Worm (Caenorhabditis elegans) whole organism, L2 larva: ENCODE results near the gene skr-20.

Source experiments
- F13H6.1 ChIP-seq: sonication (generic microtip); optimal IDR thresholded peaks from 2 replicates; lab custom pipeline; 2016; ENCODE audit warnings: missing genetic modification characterization, missing compliant biosample characterization
- R02D3.7 ChIP-seq: fragments of 150-350 bp; optimal IDR thresholded peaks from 2 replicates; lab custom pipeline; 2014; ENCODE audit warnings: missing biosample characterization, missing genetic modification characterization
- ZK546.5 ChIP-seq: sonication (generic microtip); optimal IDR thresholded peaks from 2 replicates; lab custom pipeline; 2017; ENCODE audit warnings: missing biosample characterization, missing genetic modification characterization
- alr-1 ChIP-seq: fragments of 150-350 bp; optimal IDR thresholded peaks from 2 replicates; lab custom pipeline; 2014; ENCODE audit warnings: missing biosample characterization, missing genetic modification characterization
- ama-1 ChIP-seq: fragments of 150-350 bp; optimal IDR thresholded peaks from 2 replicates; lab custom pipeline; 2018; ENCODE audit warnings: inconsistent platforms
- blmp-1 ChIP-seq: sonication (generic microtip); optimal IDR thresholded peaks from 2 replicates; lab custom pipeline; 2017; ENCODE audit warnings: missing genetic modification characterization, mild to moderate bottlenecking, missing compliant biosample characterization, antibody characterized with exemption, moderate library complexity; ENCODE audit not compliant: insufficient read depth
- ceh-82 ChIP-seq: fragments of 150-350 bp; optimal IDR thresholded peaks from 2 replicates; lab custom pipeline; 2014; ENCODE audit warnings: missing biosample characterization, missing genetic modification characterization
- crh-2 ChIP-seq: sonication (generic microtip); optimal IDR thresholded peaks from 2 replicates; lab custom pipeline; 2017; ENCODE audit warnings: missing biosample characterization, missing genetic modification characterization
- dmd-4 ChIP-seq: sonication (generic microtip); optimal IDR thresholded peaks from 2 replicates; lab custom pipeline; 2017; ENCODE audit warnings: missing biosample characterization, missing genetic modification characterization
- egl-27 ChIP-seq: sonication (generic microtip); optimal IDR thresholded peaks from 3 replicates; lab custom pipeline; 2017; ENCODE audit warnings: missing biosample characterization, missing genetic modification reagents, missing genetic modification characterization
- elt-1 ChIP-seq: fragments of 150-350 bp; optimal IDR thresholded peaks from 2 replicates; lab custom pipeline; 2014; ENCODE audit warnings: missing biosample characterization, missing genetic modification characterization
- fos-1 ChIP-seq: fragments of 150-350 bp; optimal IDR thresholded peaks from 2 replicates; lab custom pipeline; 2014; ENCODE audit warnings: missing biosample characterization, missing genetic modification characterization
- gmeb-1 ChIP-seq: fragments of 150-350 bp; optimal IDR thresholded peaks from 2 replicates; lab custom pipeline; 2014; ENCODE audit warnings: missing biosample characterization, missing genetic modification characterization
- lin-11 ChIP-seq: fragments of 150-350 bp; sonication (generic microtip); optimal IDR thresholded peaks from 2 replicates; lab custom pipeline; 2014; ENCODE audit warnings: missing biosample characterization, missing genetic modification characterization, inconsistent platforms, mixed read lengths
- lin-13 ChIP-seq: fragments of 150-350 bp; optimal IDR thresholded peaks from 2 replicates; lab custom pipeline; 2014; ENCODE audit warnings: missing biosample characterization, missing genetic modification reagents, missing genetic modification characterization
- lin-39 ChIP-seq: fragments of 150-350 bp; optimal IDR thresholded peaks from 2 replicates; lab custom pipeline; 2014; ENCODE audit warnings: missing biosample characterization, missing genetic modification reagents, missing genetic modification characterization
- lsy-2 ChIP-seq, 2 experiments: fragments of 150-350 bp in 1 of 2; sonication (generic microtip) in 1 of 2; optimal IDR thresholded peaks; 2 replicates each; lab custom pipeline; 2014 to 2017; ENCODE audit warnings: missing biosample characterization in 2 of 2, missing genetic modification characterization in 2 of 2
- mab-5 ChIP-seq: fragments of 150-350 bp; optimal IDR thresholded peaks from 2 replicates; lab custom pipeline; 2014; ENCODE audit warnings: missing biosample characterization, missing genetic modification characterization
- nhr-10 ChIP-seq: sonication (generic microtip); optimal IDR thresholded peaks from 2 replicates; lab custom pipeline; 2017; ENCODE audit warnings: missing biosample characterization, missing genetic modification characterization
- nhr-12 ChIP-seq: fragments of 150-350 bp; optimal IDR thresholded peaks from 2 replicates; lab custom pipeline; 2014; ENCODE audit warnings: missing biosample characterization, missing genetic modification characterization
- nhr-129 ChIP-seq: fragments of 150-350 bp; optimal IDR thresholded peaks from 2 replicates; lab custom pipeline; 2014; ENCODE audit warnings: missing biosample characterization, missing genetic modification characterization
- nhr-21 ChIP-seq: fragments of 150-350 bp; optimal IDR thresholded peaks from 2 replicates; lab custom pipeline; 2014; ENCODE audit warnings: missing biosample characterization, missing genetic modification characterization
- nhr-237 ChIP-seq: fragments of 150-350 bp; optimal IDR thresholded peaks from 2 replicates; lab custom pipeline; 2014; ENCODE audit warnings: missing biosample characterization, missing genetic modification characterization
- nhr-25 ChIP-seq: fragments of 150-350 bp; sonication (generic microtip); optimal IDR thresholded peaks from 3 replicates; lab custom pipeline; 2014; ENCODE audit warnings: missing biosample characterization, missing genetic modification characterization
- nhr-6 ChIP-seq: fragments of 150-350 bp; optimal IDR thresholded peaks from 2 replicates; lab custom pipeline; 2014; ENCODE audit warnings: missing biosample characterization, missing genetic modification characterization
- nhr-77 ChIP-seq: fragments of 150-350 bp; optimal IDR thresholded peaks from 2 replicates; lab custom pipeline; 2014; ENCODE audit warnings: missing biosample characterization, missing genetic modification characterization
- peb-1 ChIP-seq: fragments of 150-350 bp; optimal IDR thresholded peaks from 2 replicates; lab custom pipeline; 2014; ENCODE audit warnings: missing biosample characterization, missing genetic modification characterization
- sem-4 ChIP-seq: fragments of 150-350 bp; optimal IDR thresholded peaks from 2 replicates; lab custom pipeline; 2014; ENCODE audit warnings: missing biosample characterization, missing genetic modification reagents, missing genetic modification characterization
- sma-3 ChIP-seq: sonication (generic microtip); optimal IDR thresholded peaks from 2 replicates; lab custom pipeline; 2016; ENCODE audit warnings: missing genetic modification reagents, missing genetic modification characterization, missing compliant biosample characterization
- sma-9 ChIP-seq, 2 experiments: fragments of 150-350 bp in 1 of 2; sonication (generic microtip) in 1 of 2; optimal IDR thresholded peaks; 2 replicates each; lab custom pipeline; 2014 to 2016; ENCODE audit warnings: missing genetic modification characterization in 2 of 2, mild to moderate bottlenecking in 1 of 2, missing biosample characterization in 1 of 2, missing compliant biosample characterization in 1 of 2, missing genetic modification reagents in 1 of 2, moderate library complexity in 1 of 2
- unc-55 ChIP-seq: fragments of 150-350 bp; sonication (generic microtip); optimal IDR thresholded peaks from 3 replicates; lab custom pipeline; 2014; ENCODE audit warnings: missing biosample characterization, missing genetic modification reagents, missing genetic modification characterization
- unc-62 ChIP-seq: fragments of 150-350 bp; optimal IDR thresholded peaks from 2 replicates; lab custom pipeline; 2014; ENCODE audit warnings: missing biosample characterization, missing genetic modification reagents, missing genetic modification characterization
- ztf-1 ChIP-seq: fragments of 200-800 bp; sonication (Bioruptor generic); conservative IDR thresholded peaks from 2 replicates; pipeline ENCODE4 v1.3.6; 2022; ENCODE audit warnings: missing genetic modification characterization, missing compliant biosample characterization
- ztf-11 ChIP-seq: sonication (generic microtip); optimal IDR thresholded peaks from 2 replicates; lab custom pipeline; 2017; ENCODE audit warnings: missing biosample characterization, missing genetic modification characterization

skr-20 gene

DNA sequence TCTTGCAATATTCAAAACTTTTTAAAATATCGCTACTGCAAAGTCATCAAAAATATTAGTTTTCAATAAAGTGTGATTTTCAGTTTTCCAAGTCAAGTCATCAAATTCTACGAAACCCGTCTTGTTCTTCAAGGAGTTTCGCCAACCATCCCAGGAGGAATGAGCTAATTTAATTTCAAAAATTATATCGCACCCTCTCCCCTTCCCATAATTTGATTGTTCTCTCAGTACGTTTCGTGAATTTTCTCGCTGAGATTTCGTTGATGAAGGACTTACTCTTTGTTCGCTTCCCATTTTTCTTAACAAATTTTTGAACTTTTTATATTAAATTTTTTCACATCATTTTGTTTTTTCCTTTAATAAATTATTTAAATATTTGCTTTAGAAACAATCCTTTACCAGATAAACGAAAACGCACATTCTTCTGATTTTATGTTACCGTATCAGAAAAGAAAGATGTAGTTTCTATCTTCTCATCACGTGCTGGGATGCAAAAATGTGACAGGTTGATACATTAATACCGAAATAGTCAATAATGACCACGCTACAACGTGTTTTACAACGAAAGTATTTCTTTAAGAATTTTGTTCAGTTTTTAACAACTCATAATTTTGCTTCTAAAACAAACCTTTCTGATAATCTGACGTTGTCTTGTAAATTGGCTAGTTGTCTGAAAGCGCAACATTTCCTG is 23.5 kb upstream of the skr-20 start:
- TF ChIP-seq ZK546.5 (tag; lab: Kevin White, UChicago) (no peak), sma-9 (GFP tag; optimal IDR thresholded peaks at IDR 0.05; lab: Kevin White, UChicago) (peak; percentile 48), sma-9 (tag; optimal IDR thresholded peaks at IDR 0.05; lab: Kevin White, UChicago) (no peak), nhr-10 (tag; lab: Kevin White, UChicago) (no peak), nhr-25 (peak; percentile 59), nhr-237 (tag; lab: Kevin White, UChicago) (no peak), crh-2 (tag; lab: Kevin White, UChicago) (no peak), nhr-21 (peak; percentile 48), lsy-2 (tag; optimal IDR thresholded peaks at IDR 0.05; lab: Kevin White, UChicago) (no peak)

DNA sequence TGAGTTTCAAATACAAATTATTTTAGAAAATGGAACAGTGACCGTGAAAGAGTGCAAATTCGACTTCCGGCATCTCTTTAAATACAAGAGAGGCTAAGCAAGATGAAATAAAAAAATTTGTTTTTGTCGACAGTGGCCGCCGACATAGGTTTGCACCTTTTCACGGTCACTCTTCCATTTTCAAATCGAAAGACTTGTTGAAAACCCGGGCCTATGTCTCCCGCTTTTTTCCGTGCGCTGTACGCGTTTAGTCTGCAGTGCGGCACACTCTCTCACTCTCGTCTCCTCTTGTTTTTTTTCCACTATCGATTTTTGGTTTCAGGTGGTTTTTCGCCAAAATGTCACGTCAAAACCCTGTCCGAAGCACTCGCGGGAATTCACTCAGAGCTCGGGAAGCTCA is 21.8 kb upstream of the skr-20 start, which contains the start of gene hpl-1:
hpl-1 (plus strand) TSS at position 301 of the 400 bp plus-strand sequence.
- TF ChIP-seq nhr-6 (tag; lab: Kevin White, UChicago) (no peak), lin-11 (tag; lab: Kevin White, UChicago) (peak; percentile 25)
- TF ChIP-seq, all 48 proteins: peak for 1

DNA sequence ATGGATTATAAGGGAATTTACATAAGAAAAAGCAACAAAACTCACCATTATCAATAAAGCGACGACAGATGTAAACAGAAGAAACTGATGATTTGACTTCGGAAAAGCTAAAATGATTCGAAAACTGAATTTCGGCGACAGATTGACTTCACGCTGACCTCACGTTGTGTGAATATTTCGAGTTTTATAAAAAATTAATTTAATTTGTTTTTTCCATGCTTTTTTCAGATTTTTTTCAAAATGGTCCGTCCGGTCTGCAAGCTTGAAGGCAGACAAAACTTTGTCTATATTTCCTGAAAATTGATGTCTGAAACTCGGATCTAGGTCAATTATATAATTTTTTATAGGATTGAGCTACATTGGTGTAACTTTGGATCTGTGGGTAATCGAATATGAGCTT is 18.9 kb upstream of the skr-20 start, which contains the start of gene K08H2.5:
K08H2.5 (minus strand) TSS at position 101 of the 400 bp plus-strand sequence.
- TF ChIP-seq peb-1 (tag; lab: Kevin White, UChicago), result no peak
- no peak for TF ChIP-seq sma-9 (GFP tag; optimal IDR thresholded peaks at IDR 0.05; lab: Kevin White, UChicago)
- TF ChIP-seq sma-9 (tag; optimal IDR thresholded peaks at IDR 0.05; lab: Kevin White, UChicago), result no peak
- no peak for TF ChIP-seq sem-4 (tag; lab: Kevin White, UChicago)
- no peak for TF ChIP-seq ztf-1 (GFP tag; lab: Robert Waterston, UW)
- TF ChIP-seq lsy-2 (tag; optimal IDR thresholded peaks at IDR 0.05; lab: Kevin White, UChicago), result no peak
- no peak for TF ChIP-seq mab-5 (tag; lab: Kevin White, UChicago)
- TF ChIP-seq fos-1, result no peak
- no peak for TF ChIP-seq ama-1 (lab: Kevin White, UChicago)
- TF ChIP-seq nhr-10 (tag; lab: Kevin White, UChicago), result no peak

DNA sequence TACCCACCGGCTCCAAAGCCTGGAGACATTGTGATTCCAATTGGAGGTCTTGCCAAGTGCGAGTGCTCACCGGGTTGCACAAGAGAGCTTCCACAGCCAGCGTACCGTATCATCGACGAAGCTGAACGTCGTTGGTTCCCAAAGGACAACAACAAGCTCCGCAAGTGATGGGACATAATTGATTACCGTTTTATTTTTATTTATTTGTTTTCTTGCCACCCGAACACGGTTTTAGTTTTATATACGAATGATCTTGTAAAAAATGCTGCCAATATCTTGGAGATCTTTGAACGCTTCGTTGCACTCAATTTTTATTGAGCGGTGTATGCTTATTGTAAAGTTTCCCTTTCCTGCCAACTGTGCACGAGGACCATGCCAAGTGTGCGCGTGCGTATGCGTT is 14.9 kb upstream of the skr-20 start, which contains the start of gene K08H2.4:
K08H2.4 (plus strand) TSS at position 301 of the 400 bp plus-strand sequence.
- TF ChIP-seq dmd-4 (tag; lab: Kevin White, UChicago) (no peak), ztf-1 (GFP tag; lab: Robert Waterston, UW) (no peak), ZK546.5 (tag; lab: Kevin White, UChicago) (no peak), nhr-6 (tag; lab: Kevin White, UChicago) (no peak), blmp-1 (tag; lab: Kevin White, UChicago) (no peak), lin-39 (no peak), alr-1 (tag; lab: Kevin White, UChicago) (no peak), gmeb-1 (no peak), sem-4 (tag; lab: Kevin White, UChicago) (no peak), unc-62 (GFP tag; lab: Kevin White, UChicago) (no peak), nhr-129 (tag; lab: Kevin White, UChicago) (no peak), R02D3.7 (tag; lab: Kevin White, UChicago) (no peak), ceh-82 (tag; lab: Kevin White, UChicago) (no peak), lin-13 (GFP tag; lab: Kevin White, UChicago) (no peak), sma-3 (no peak), fos-1 (no peak), nhr-77 (tag; lab: Kevin White, UChicago) (no peak), unc-55 (GFP tag; lab: Kevin White, UChicago) (no peak)

DNA sequence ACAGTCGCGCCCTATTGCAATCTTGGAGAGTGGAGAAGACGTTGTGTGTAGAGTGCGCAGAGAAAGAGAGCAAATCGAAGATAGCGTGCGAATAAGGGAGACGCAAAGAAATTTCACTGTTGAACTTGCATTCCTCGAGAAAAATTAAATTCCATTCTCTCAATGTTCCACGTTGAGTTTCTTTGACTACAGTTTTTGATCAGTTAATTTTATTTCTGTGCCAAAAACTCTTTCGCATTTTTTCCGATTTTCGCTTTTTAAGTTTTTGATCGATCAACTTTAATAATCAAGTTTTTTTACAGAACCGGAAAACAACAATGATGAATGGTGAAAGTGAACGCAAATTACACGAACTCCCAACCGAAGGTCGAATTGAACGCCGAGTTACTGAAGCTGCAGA is 13.8 kb upstream of the skr-20 start, which contains the start of gene K08H2.3:
K08H2.3 (plus strand) TSS at position 301 of the 400 bp plus-strand sequence.
- TF ChIP-seq ztf-11 (tag; lab: Kevin White, UChicago), result no peak

DNA sequence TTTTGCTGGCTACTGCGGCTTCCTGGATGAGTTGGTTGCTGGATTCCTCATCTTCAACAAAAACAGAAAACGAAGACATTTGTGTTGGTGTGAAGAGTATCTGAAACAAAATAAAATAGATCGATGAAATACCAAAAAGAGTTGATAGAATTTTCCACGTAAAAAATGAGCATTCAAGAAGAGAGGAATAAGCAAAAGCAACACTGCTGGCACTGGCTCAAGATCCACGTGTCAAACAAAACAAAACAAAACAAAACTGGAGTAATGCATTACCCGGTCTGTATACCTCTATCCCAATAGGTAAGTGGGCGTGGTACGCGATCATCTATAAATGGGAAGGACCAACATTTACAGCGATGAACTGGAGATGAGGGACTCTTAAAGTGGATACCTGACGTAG is 11.5 kb upstream of the skr-20 start, which contains the start of gene K08H2.2:
K08H2.2 (minus strand) TSS at position 101 of the 400 bp plus-strand sequence.
- no peak for TF ChIP-seq elt-1 (tag; lab: Kevin White, UChicago)
- no peak for TF ChIP-seq gmeb-1
- no peak for TF ChIP-seq F13H6.1
- TF ChIP-seq mab-5 (tag; lab: Kevin White, UChicago), result no peak
- TF ChIP-seq egl-27, result no peak
- no peak for TF ChIP-seq nhr-12 (tag; lab: Kevin White, UChicago)
